Fruit fly (Drosophila melanogaster): ENCODE data around the gene Nlp.

The Nlp gene

dm6 chr3R:29982027-29982426 lies 22.6 kb upstream of the Nlp start (continued):
- TF ChIP-seq ken (GFP tag; IDR thresholded peaks at IDR 0.05) (0 out of 3 replicates have a peak, but pooled peaks have one; percentile 33), prd (optimal IDR thresholded peaks at IDR 0.05) (no peak), prd (GFP tag; IDR thresholded peaks at IDR 0.05) (peak; percentile 25; the same call in 1 of the 3 replicates), abd-A (tag; optimal IDR thresholded peaks at IDR 0.05) (no peak), ranshi (GFP tag; IDR thresholded peaks at IDR 0.05) (no peak), Bteb2 (GFP tag; optimal IDR thresholded peaks at IDR 0.05) (no peak), her (GFP tag; optimal IDR thresholded peaks at IDR 0.05) (no peak), NFAT (GFP tag; IDR thresholded peaks at IDR 0.05) (no peak), sens-2 (GFP tag; IDR thresholded peaks at IDR 0.05) (no peak), zen (tag; optimal IDR thresholded peaks at IDR 0.05) (no peak), disco-r (GFP tag; optimal IDR thresholded peaks at IDR 0.05) (no peak), trh (GFP tag; optimal IDR thresholded peaks at IDR 0.05) (no peak), NC2α (GFP tag; optimal IDR thresholded peaks at IDR 0.05) (no peak), CG11723 (GFP tag; optimal IDR thresholded peaks at IDR 0.05) (no peak), CG17802 (tag; optimal IDR thresholded peaks at IDR 0.05) (no peak), ERR (GFP tag; optimal IDR thresholded peaks at IDR 0.05) (no peak), CG5953 (GFP tag; IDR thresholded peaks at IDR 0.05) (no peak), CG17612 (GFP tag; IDR thresholded peaks at IDR 0.05) (no peak), Kr (GFP tag; optimal IDR thresholded peaks at IDR 0.05) (no peak), Abd-B (GFP tag; optimal IDR thresholded peaks at IDR 0.05) (no peak), unpg (GFP tag; optimal IDR thresholded peaks at IDR 0.05) (peak; percentile 17), CG4617 (GFP tag; optimal IDR thresholded peaks at IDR 0.05; ENCODE audit: borderline replicate concordance) (no peak), ro (GFP tag; IDR thresholded peaks at IDR 0.05) (no peak), ttk (GFP tag; IDR thresholded peaks at IDR 0.05) (0 out of 2 replicates have a peak, but pooled peaks have one; percentile 7), CG4707 (GFP tag; optimal IDR thresholded peaks at IDR 0.05) (no peak), Dll (GFP tag; IDR thresholded peaks at IDR 0.05; ENCODE audit: partially characterized antibody) (no peak), tin (GFP tag; optimal IDR thresholded peaks at IDR 0.05) (no peak), CG6765 (GFP tag; optimal IDR thresholded peaks at IDR 0.05) (no peak), CG16779 (GFP tag; IDR thresholded peaks at IDR 0.05) (no peak), D19B (GFP tag; optimal IDR thresholded peaks at IDR 0.05) (no peak), CG2712 (tag; optimal IDR thresholded peaks at IDR 0.05) (no peak), Hr78 (GFP tag; optimal IDR thresholded peaks at IDR 0.05) (no peak), CG7839 (tag; optimal IDR thresholded peaks at IDR 0.05) (no peak), lbe (GFP tag; optimal IDR thresholded peaks at IDR 0.05) (no peak), CG33557 (GFP tag; optimal IDR thresholded peaks at IDR 0.05) (no peak), Jarid2 (GFP tag; optimal IDR thresholded peaks at IDR 0.05) (no peak), hth (optimal IDR thresholded peaks at IDR 0.05) (no peak), B-H2 (GFP tag; optimal IDR thresholded peaks at IDR 0.05) (no peak), ci (GFP tag; IDR thresholded peaks at IDR 0.05) (peak; percentile 51; the same call in 1 of the 3 replicates), CG10274 (GFP tag; optimal IDR thresholded peaks at IDR 0.05) (no peak), fd3F (GFP tag; optimal IDR thresholded peaks at IDR 0.05) (no peak), CG2875 (GFP tag; optimal IDR thresholded peaks at IDR 0.05) (no peak), CG11398 (GFP tag; optimal IDR thresholded peaks at IDR 0.05) (no peak), nerfin-1 (tag; optimal IDR thresholded peaks at IDR 0.05) (no peak), CG31441 (GFP tag; IDR thresholded peaks at IDR 0.05) (no peak), CG14014 (GFP tag; IDR thresholded peaks at IDR 0.05) (no peak), Bdp1 (GFP tag; optimal IDR thresholded peaks at IDR 0.05) (no peak), Nf-YC (tag; optimal IDR thresholded peaks at IDR 0.05) (no peak), Lpt (GFP tag; optimal IDR thresholded peaks at IDR 0.05) (no peak), Hey (tag; optimal IDR thresholded peaks at IDR 0.05) (no peak), D (optimal IDR thresholded peaks at IDR 0.05) (no peak), D (GFP tag; optimal IDR thresholded peaks at IDR 0.05) (no peak), tio (GFP tag; optimal IDR thresholded peaks at IDR 0.05) (no peak)

Data from whole organism, embryonic.